Worm (Caenorhabditis elegans) whole organism, L2 larva: ENCODE results near the gene F54C9.7.
A peak's percentile ranks its signal among the peaks of the same experiment; 100 is the strongest.

ENCODE experiments used
- C34F6.9 ChIP-seq: fragments of 150-350 bp; optimal IDR thresholded peaks from 2 replicates; lab custom pipeline; 2014; ENCODE audit warnings: missing biosample characterization, missing genetic modification characterization
- F13H6.1 ChIP-seq: sonication (generic microtip); optimal IDR thresholded peaks from 2 replicates; lab custom pipeline; 2016; ENCODE audit warnings: missing genetic modification characterization, missing compliant biosample characterization
- R02D3.7 ChIP-seq: fragments of 150-350 bp; optimal IDR thresholded peaks from 2 replicates; lab custom pipeline; 2014; ENCODE audit warnings: missing biosample characterization, missing genetic modification characterization
- ZK546.5 ChIP-seq: sonication (generic microtip); optimal IDR thresholded peaks from 2 replicates; lab custom pipeline; 2017; ENCODE audit warnings: missing biosample characterization, missing genetic modification characterization
- alr-1 ChIP-seq: fragments of 150-350 bp; optimal IDR thresholded peaks from 2 replicates; lab custom pipeline; 2014; ENCODE audit warnings: missing biosample characterization, missing genetic modification characterization
- aly-2 ChIP-seq: fragments of 150-350 bp; optimal IDR thresholded peaks from 2 replicates; lab custom pipeline; 2014; ENCODE audit warnings: missing biosample characterization, missing genetic modification characterization
- ama-1 ChIP-seq: fragments of 150-350 bp; optimal IDR thresholded peaks from 2 replicates; lab custom pipeline; 2018; ENCODE audit warnings: inconsistent platforms
- blmp-1 ChIP-seq: sonication (generic microtip); optimal IDR thresholded peaks from 2 replicates; lab custom pipeline; 2017; ENCODE audit warnings: missing genetic modification characterization, mild to moderate bottlenecking, missing compliant biosample characterization, antibody characterized with exemption, moderate library complexity; ENCODE audit not compliant: insufficient read depth
- ceh-82 ChIP-seq: fragments of 150-350 bp; optimal IDR thresholded peaks from 2 replicates; lab custom pipeline; 2014; ENCODE audit warnings: missing biosample characterization, missing genetic modification characterization
- crh-2 ChIP-seq: sonication (generic microtip); optimal IDR thresholded peaks from 2 replicates; lab custom pipeline; 2017; ENCODE audit warnings: missing biosample characterization, missing genetic modification characterization
- egl-27 ChIP-seq: sonication (generic microtip); optimal IDR thresholded peaks from 3 replicates; lab custom pipeline; 2017; ENCODE audit warnings: missing biosample characterization, missing genetic modification reagents, missing genetic modification characterization
- elt-1 ChIP-seq: fragments of 150-350 bp; optimal IDR thresholded peaks from 2 replicates; lab custom pipeline; 2014; ENCODE audit warnings: missing biosample characterization, missing genetic modification characterization
- elt-3 ChIP-seq: sonication (generic microtip); optimal IDR thresholded peaks from 2 replicates; lab custom pipeline; 2017; ENCODE audit warnings: missing biosample characterization, missing genetic modification characterization
- fos-1 ChIP-seq: fragments of 150-350 bp; optimal IDR thresholded peaks from 2 replicates; lab custom pipeline; 2014; ENCODE audit warnings: missing biosample characterization, missing genetic modification characterization
- gmeb-1 ChIP-seq: fragments of 150-350 bp; optimal IDR thresholded peaks from 2 replicates; lab custom pipeline; 2014; ENCODE audit warnings: missing biosample characterization, missing genetic modification characterization
- lin-11 ChIP-seq: fragments of 150-350 bp; sonication (generic microtip); optimal IDR thresholded peaks from 2 replicates; lab custom pipeline; 2014; ENCODE audit warnings: missing biosample characterization, missing genetic modification characterization, inconsistent platforms, mixed read lengths
- lin-13 ChIP-seq: fragments of 150-350 bp; optimal IDR thresholded peaks from 2 replicates; lab custom pipeline; 2014; ENCODE audit warnings: missing biosample characterization, missing genetic modification reagents, missing genetic modification characterization
- lin-39 ChIP-seq: fragments of 150-350 bp; optimal IDR thresholded peaks from 2 replicates; lab custom pipeline; 2014; ENCODE audit warnings: missing biosample characterization, missing genetic modification reagents, missing genetic modification characterization
- lsy-2 ChIP-seq, 2 experiments: fragments of 150-350 bp in 1 of 2; sonication (generic microtip) in 1 of 2; optimal IDR thresholded peaks; 2 replicates each; lab custom pipeline; 2014 to 2017; ENCODE audit warnings: missing biosample characterization in 2 of 2, missing genetic modification characterization in 2 of 2
- mbf-1 ChIP-seq: sonication (generic microtip); optimal IDR thresholded peaks from 2 replicates; lab custom pipeline; 2017; ENCODE audit warnings: missing biosample characterization, missing genetic modification characterization
- mdl-1 ChIP-seq, 2 experiments: fragments of 150-350 bp in 1 of 2; sonication (generic microtip) in 1 of 2; optimal IDR thresholded peaks; 2 replicates each; lab custom pipeline; 2017; ENCODE audit warnings: missing biosample characterization in 2 of 2, missing genetic modification characterization in 2 of 2
- nhr-10 ChIP-seq: sonication (generic microtip); optimal IDR thresholded peaks from 2 replicates; lab custom pipeline; 2017; ENCODE audit warnings: missing biosample characterization, missing genetic modification characterization
- nhr-11 ChIP-seq: fragments of 150-350 bp; optimal IDR thresholded peaks from 2 replicates; lab custom pipeline; 2014; ENCODE audit warnings: missing biosample characterization, missing genetic modification characterization
- nhr-129 ChIP-seq: fragments of 150-350 bp; optimal IDR thresholded peaks from 2 replicates; lab custom pipeline; 2014; ENCODE audit warnings: missing biosample characterization, missing genetic modification characterization
- nhr-21 ChIP-seq: fragments of 150-350 bp; optimal IDR thresholded peaks from 2 replicates; lab custom pipeline; 2014; ENCODE audit warnings: missing biosample characterization, missing genetic modification characterization
- nhr-23 ChIP-seq: fragments of 150-350 bp; optimal IDR thresholded peaks from 2 replicates; lab custom pipeline; 2014; ENCODE audit warnings: missing biosample characterization, missing genetic modification reagents, missing genetic modification characterization
- nhr-237 ChIP-seq: fragments of 150-350 bp; optimal IDR thresholded peaks from 2 replicates; lab custom pipeline; 2014; ENCODE audit warnings: missing biosample characterization, missing genetic modification characterization
- nhr-25 ChIP-seq: fragments of 150-350 bp; sonication (generic microtip); optimal IDR thresholded peaks from 3 replicates; lab custom pipeline; 2014; ENCODE audit warnings: missing biosample characterization, missing genetic modification characterization
- nhr-6 ChIP-seq: fragments of 150-350 bp; optimal IDR thresholded peaks from 2 replicates; lab custom pipeline; 2014; ENCODE audit warnings: missing biosample characterization, missing genetic modification characterization
- peb-1 ChIP-seq: fragments of 150-350 bp; optimal IDR thresholded peaks from 2 replicates; lab custom pipeline; 2014; ENCODE audit warnings: missing biosample characterization, missing genetic modification characterization
- sem-4 ChIP-seq: fragments of 150-350 bp; optimal IDR thresholded peaks from 2 replicates; lab custom pipeline; 2014; ENCODE audit warnings: missing biosample characterization, missing genetic modification reagents, missing genetic modification characterization
- skn-1 ChIP-seq: sonication (generic microtip); optimal IDR thresholded peaks from 2 replicates; lab custom pipeline; 2017; ENCODE audit warnings: missing biosample characterization, missing genetic modification characterization
- sma-3 ChIP-seq: sonication (generic microtip); optimal IDR thresholded peaks from 2 replicates; lab custom pipeline; 2016; ENCODE audit warnings: missing genetic modification reagents, missing genetic modification characterization, missing compliant biosample characterization
- sma-9 ChIP-seq, 2 experiments: fragments of 150-350 bp in 1 of 2; sonication (generic microtip) in 1 of 2; optimal IDR thresholded peaks; 2 replicates each; lab custom pipeline; 2014 to 2016; ENCODE audit warnings: missing genetic modification characterization in 2 of 2, mild to moderate bottlenecking in 1 of 2, missing biosample characterization in 1 of 2, missing compliant biosample characterization in 1 of 2, missing genetic modification reagents in 1 of 2, moderate library complexity in 1 of 2
- unc-39 ChIP-seq: fragments of 150-350 bp; optimal IDR thresholded peaks from 2 replicates; lab custom pipeline; 2014; ENCODE audit warnings: missing biosample characterization, missing genetic modification characterization
- unc-55 ChIP-seq: fragments of 150-350 bp; sonication (generic microtip); optimal IDR thresholded peaks from 3 replicates; lab custom pipeline; 2014; ENCODE audit warnings: missing biosample characterization, missing genetic modification reagents, missing genetic modification characterization
- unc-62 ChIP-seq: fragments of 150-350 bp; optimal IDR thresholded peaks from 2 replicates; lab custom pipeline; 2014; ENCODE audit warnings: missing biosample characterization, missing genetic modification reagents, missing genetic modification characterization
- zag-1 ChIP-seq: fragments of 150-350 bp; optimal IDR thresholded peaks from 2 replicates; lab custom pipeline; 2014; ENCODE audit warnings: missing biosample characterization, missing genetic modification characterization
- ztf-1 ChIP-seq: fragments of 200-800 bp; sonication (Bioruptor generic); conservative IDR thresholded peaks from 2 replicates; pipeline ENCODE4 v1.3.6; 2022; ENCODE audit warnings: missing genetic modification characterization, missing compliant biosample characterization
- ztf-4 ChIP-seq: fragments of 150-350 bp; optimal IDR thresholded peaks from 2 replicates; lab custom pipeline; 2014; ENCODE audit warnings: missing biosample characterization, missing genetic modification characterization

F54C9.7 gene

ce11 chrII:8566039-8566438 lies 7.1 kb upstream of the F54C9.7 start, which contains the start of gene stc-1 (continued):
- TF ChIP-seq nhr-10 (tag; lab: Kevin White, UChicago): no peak
- peak; percentile 23 for TF ChIP-seq nhr-129
- TF ChIP-seq aly-2 (tag; lab: Kevin White, UChicago): no peak
- TF ChIP-seq ZK546.5 (tag; lab: Kevin White, UChicago): no peak
- no peak for TF ChIP-seq elt-1
- TF ChIP-seq sma-3: peak; percentile 13
- TF ChIP-seq nhr-11 (tag; lab: Kevin White, UChicago): no peak
- TF ChIP-seq ceh-82 (tag; lab: Kevin White, UChicago): no peak
- TF ChIP-seq nhr-25 (tag; lab: Kevin White, UChicago): no peak
- no peak for TF ChIP-seq lin-11 (tag; lab: Kevin White, UChicago)
- no peak for TF ChIP-seq zag-1 (tag; lab: Kevin White, UChicago)
- TF ChIP-seq mbf-1 (tag; lab: Kevin White, UChicago): no peak

- no peak for TF ChIP-seq unc-39 (tag; lab: Kevin White, UChicago)
- no peak for TF ChIP-seq egl-27 (tag; lab: Kevin White, UChicago)
- TF ChIP-seq fos-1 (tag; lab: Kevin White, UChicago): peak; percentile 98
- no peak for TF ChIP-seq sem-4 (tag; lab: Kevin White, UChicago)
- peak; percentile 46 for TF ChIP-seq F13H6.1 (tag; lab: Kevin White, UChicago)
- no peak for TF ChIP-seq unc-62
- peak in 1 of 2 experiments; percentile 11 for TF ChIP-seq lsy-2 (tag; optimal IDR thresholded peaks at IDR 0.05; lab: Kevin White, UChicago)
- peak; percentile 41 for TF ChIP-seq gmeb-1
- peak; percentile 13 for TF ChIP-seq sma-9 (GFP tag; optimal IDR thresholded peaks at IDR 0.05; lab: Kevin White, UChicago)
- TF ChIP-seq sma-9 (tag; optimal IDR thresholded peaks at IDR 0.05; lab: Kevin White, UChicago): no peak
- TF ChIP-seq nhr-21 (tag; lab: Kevin White, UChicago): no peak
- peak; percentile 54 for TF ChIP-seq crh-2
These were observed 6.3 kb upstream of the F54C9.7 start, which contains the start of gene F54C9.3 for ce11 chrII:8566806-8567266. Gene F54C9.3 (minus strand): TSS chrII:8566856.

DNA sequence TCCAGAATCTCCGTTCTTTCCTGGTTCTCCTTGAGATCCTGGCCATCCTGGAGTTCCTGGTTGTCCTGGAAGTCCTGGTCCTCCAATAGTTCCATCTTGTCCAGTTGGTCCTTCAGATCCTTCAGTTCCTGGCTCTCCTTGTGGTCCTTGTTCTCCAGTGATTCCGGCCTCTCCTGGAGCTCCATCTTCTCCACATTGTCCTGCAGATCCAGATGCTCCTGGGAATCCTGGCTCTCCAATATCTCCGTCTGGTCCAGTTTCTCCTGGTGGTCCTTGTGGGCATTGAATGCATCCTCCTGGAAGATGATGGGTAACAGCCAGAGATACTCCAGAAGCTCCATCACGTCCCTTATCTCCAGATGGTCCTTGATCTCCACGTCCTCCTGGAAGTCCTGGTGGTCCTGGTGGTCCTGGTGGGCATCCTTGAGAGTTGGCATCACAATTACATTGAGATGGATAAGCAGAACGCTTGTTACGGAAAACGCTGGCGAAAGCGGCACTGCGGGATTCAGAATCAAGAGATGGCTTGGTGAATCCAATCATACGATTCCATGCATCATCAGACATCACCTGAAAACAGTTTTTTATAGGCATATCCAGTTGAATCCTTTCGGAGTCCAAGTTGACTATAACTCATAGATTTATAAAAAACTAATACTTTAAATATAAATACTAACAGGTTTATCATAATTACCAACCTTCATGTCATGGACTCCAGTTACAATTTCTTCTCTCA lies 4.7 kb upstream of the F54C9.7 start:
- TF ChIP-seq gmeb-1 (no peak), ztf-4 (tag; lab: Kevin White, UChicago) (no peak), nhr-237 (tag; lab: Kevin White, UChicago) (no peak), lin-13 (GFP tag; lab: Kevin White, UChicago) (no peak), ama-1 (no peak), nhr-129 (no peak), nhr-11 (tag; lab: Kevin White, UChicago) (no peak), zag-1 (tag; lab: Kevin White, UChicago) (no peak), egl-27 (tag; lab: Kevin White, UChicago) (no peak), ztf-1 (GFP tag; lab: Robert Waterston, UW) (no peak), unc-39 (tag; lab: Kevin White, UChicago) (no peak), ceh-82 (tag; lab: Kevin White, UChicago) (no peak), R02D3.7 (tag; lab: Kevin White, UChicago) (no peak), alr-1 (no peak), sem-4 (tag; lab: Kevin White, UChicago) (no peak), mbf-1 (tag; lab: Kevin White, UChicago) (no peak), lin-11 (tag; lab: Kevin White, UChicago) (no peak), ZK546.5 (tag; lab: Kevin White, UChicago) (no peak)
- TF ChIP-seq, all 48 proteins: peak for 0

DNA sequence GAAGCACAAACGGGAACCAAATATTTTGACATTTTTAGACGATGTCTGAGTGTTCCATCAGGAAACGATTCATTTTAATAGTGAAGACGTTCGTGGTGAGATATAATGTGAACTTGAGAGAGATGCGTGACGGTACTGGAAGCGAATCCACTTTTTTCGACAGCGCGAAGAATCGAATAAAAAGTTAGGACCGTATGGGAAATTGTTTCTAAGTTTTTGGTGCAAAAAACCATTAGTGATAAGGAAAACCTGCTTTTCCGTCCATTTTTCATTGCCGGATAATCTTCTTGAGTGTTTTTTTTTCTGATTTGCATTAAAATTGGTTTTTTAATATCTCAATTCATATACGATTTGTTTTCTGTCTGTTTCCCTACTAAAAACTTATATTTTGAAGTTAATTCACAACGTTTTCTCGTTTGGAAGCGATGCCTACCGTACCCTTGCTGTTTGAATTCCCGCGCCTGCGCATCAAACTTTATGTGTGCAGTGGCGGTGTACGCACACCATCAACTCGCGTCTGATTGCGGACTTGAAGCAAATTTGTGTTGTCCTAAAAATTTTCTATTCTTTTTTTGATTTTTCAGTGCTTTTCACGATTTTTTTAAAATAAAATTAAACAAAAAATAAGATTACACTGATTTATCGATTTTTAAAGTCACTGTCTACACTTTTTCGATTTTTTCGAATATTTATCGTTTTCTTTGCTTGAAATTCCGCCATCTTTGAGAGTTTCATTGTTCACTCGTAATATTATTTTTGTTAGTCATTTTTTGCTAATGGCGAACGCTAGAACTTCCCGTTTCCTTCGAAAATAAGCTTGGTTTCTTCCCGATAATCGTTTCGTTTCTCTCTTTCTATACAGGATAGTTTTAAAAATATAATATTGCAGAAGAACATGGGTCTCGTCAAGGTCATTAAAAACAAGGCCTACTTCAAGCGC lies 3.8 kb upstream of the F54C9.7 start, which contains the start of the genes col-38 and rpl-5:
col-38 (minus strand) TSS at position 51 of the 940 bp plus-strand sequence.
rpl-5 (plus strand) TSS at position 890 of the 940 bp plus-strand sequence.
- peak; percentile 88 for TF ChIP-seq lin-13 (GFP tag; lab: Kevin White, UChicago)
- peak; percentile 97 for TF ChIP-seq unc-55 (GFP tag; lab: Kevin White, UChicago)
- TF ChIP-seq aly-2 (tag; lab: Kevin White, UChicago): no peak
- peak; percentile 71 for TF ChIP-seq nhr-6 (tag; lab: Kevin White, UChicago)
- TF ChIP-seq mdl-1 (tag; optimal IDR thresholded peaks at IDR 0.05; lab: Kevin White, UChicago): peak in 1 of 2 experiments; percentile 51
- TF ChIP-seq crh-2: peak; percentile 96
- no peak for TF ChIP-seq nhr-23 (tag; lab: Kevin White, UChicago)
- no peak for TF ChIP-seq skn-1 (tag; lab: Kevin White, UChicago)
- peak; percentile 33 for TF ChIP-seq blmp-1 (tag; lab: Kevin White, UChicago)
- peak; percentile 78 for TF ChIP-seq ama-1
- peak; percentile 92 for TF ChIP-seq nhr-129
- TF ChIP-seq ceh-82 (tag; lab: Kevin White, UChicago): no peak
- no peak for TF ChIP-seq lin-39
- no peak for TF ChIP-seq mbf-1 (tag; lab: Kevin White, UChicago)
- TF ChIP-seq alr-1: no peak
- no peak for TF ChIP-seq elt-3 (tag; lab: Kevin White, UChicago)
- TF ChIP-seq peb-1 (tag; lab: Kevin White, UChicago): no peak
- TF ChIP-seq C34F6.9: peak; percentile 98
- TF ChIP-seq ztf-1 (GFP tag; lab: Robert Waterston, UW): no peak
- TF ChIP-seq ztf-4 (tag; lab: Kevin White, UChicago): peak; percentile 71
- peak; percentile 5 for TF ChIP-seq R02D3.7 (tag; lab: Kevin White, UChicago)
- TF ChIP-seq nhr-237 (tag; lab: Kevin White, UChicago): peak; percentile 38
- peak; percentile 81 for TF ChIP-seq nhr-21 (tag; lab: Kevin White, UChicago)
- TF ChIP-seq nhr-10 (tag; lab: Kevin White, UChicago): no peak
